Worm (Caenorhabditis elegans) whole organism, L2 larva: ENCODE results near the gene dhs-22.

Experiments used
- mdl-1 ChIP-seq, 2 experiments: fragments of 150-350 bp in 1 of 2; sonication (generic microtip) in 1 of 2; optimal IDR thresholded peaks; 2 replicates each; lab custom pipeline; 2017; ENCODE audit warnings: missing biosample characterization in 2 of 2, missing genetic modification characterization in 2 of 2
- skn-1 ChIP-seq: sonication (generic microtip); optimal IDR thresholded peaks from 2 replicates; lab custom pipeline; 2017; ENCODE audit warnings: missing biosample characterization, missing genetic modification characterization

- TF ChIP-seq mdl-1 (tag; optimal IDR thresholded peaks at IDR 0.05; lab: Kevin White, UChicago): no peak
- no peak for TF ChIP-seq skn-1 (tag; lab: Kevin White, UChicago)
Measured at ce11 chrV:14391830-14392229, 29.4 kb downstream of the dhs-22 start, which contains the start of gene C15H11.10.
